Worm (Caenorhabditis elegans) whole organism, L3 larva: ENCODE measurements around the gene cysl-2.

ENCODE experiments used
- R02D3.7 ChIP-seq: fragments of 150-350 bp; optimal IDR thresholded peaks from 2 replicates; lab custom pipeline; 2014; ENCODE audit warnings: missing biosample characterization, missing genetic modification characterization
- ZK546.5 ChIP-seq: sonication (generic microtip); optimal IDR thresholded peaks from 2 replicates; lab custom pipeline; 2017; ENCODE audit warnings: missing biosample characterization, missing genetic modification characterization
- aly-2 ChIP-seq: fragments of 150-350 bp; optimal IDR thresholded peaks from 2 replicates; lab custom pipeline; 2014; ENCODE audit warnings: missing biosample characterization, missing genetic modification characterization
- ama-1 ChIP-seq: fragments of 150-350 bp; optimal IDR thresholded peaks from 2 replicates; lab custom pipeline; 2018
- ceh-28 ChIP-seq: fragments of 150-350 bp; optimal IDR thresholded peaks from 2 replicates; lab custom pipeline; 2014; ENCODE audit warnings: missing biosample characterization, missing genetic modification reagents, missing genetic modification characterization
- ceh-9 ChIP-seq: sonication (generic microtip); optimal IDR thresholded peaks from 2 replicates; lab custom pipeline; 2018; ENCODE audit warnings: missing biosample characterization, missing genetic modification characterization
- daf-12 ChIP-seq: fragments of 150-350 bp; optimal IDR thresholded peaks from 2 replicates; lab custom pipeline; 2014; ENCODE audit warnings: missing biosample characterization, missing genetic modification reagents, missing genetic modification characterization
- egl-27 ChIP-seq: sonication (generic microtip); optimal IDR thresholded peaks from 4 replicates; lab custom pipeline; 2017; ENCODE audit warnings: missing biosample characterization, missing genetic modification reagents, missing genetic modification characterization
- egl-5 ChIP-seq: fragments of 150-350 bp; optimal IDR thresholded peaks from 2 replicates; lab custom pipeline; 2017; ENCODE audit warnings: missing biosample characterization, missing genetic modification reagents, missing genetic modification characterization, inconsistent platforms
- elt-1 ChIP-seq: fragments of 150-350 bp; optimal IDR thresholded peaks from 2 replicates; lab custom pipeline; 2014; ENCODE audit warnings: missing biosample characterization, missing genetic modification characterization
- elt-2 ChIP-seq: sonication (generic microtip); optimal IDR thresholded peaks from 2 replicates; lab custom pipeline; 2016; ENCODE audit warnings: missing genetic modification reagents, mild to moderate bottlenecking, missing genetic modification characterization, missing compliant biosample characterization
- elt-3 ChIP-seq, 3 experiments: fragments of 150-350 bp in 1 of 3; sonication (generic microtip) in 2 of 3; optimal IDR thresholded peaks; 2 replicates in 2 of 3; 4 replicates in 1 of 3; lab custom pipeline; 2014 to 2017; ENCODE audit warnings: missing biosample characterization in 3 of 3, missing genetic modification characterization in 3 of 3
- eor-1 ChIP-seq, 2 experiments: fragments of 150-350 bp; optimal IDR thresholded peaks; 2 replicates each; lab custom pipeline; 2014 to 2018; ENCODE audit warnings: missing biosample characterization in 2 of 2, missing genetic modification characterization in 2 of 2
- fkh-10 ChIP-seq: sonication (generic microtip); optimal IDR thresholded peaks from 2 replicates; lab custom pipeline; 2017; ENCODE audit warnings: missing biosample characterization, missing genetic modification reagents, missing genetic modification characterization
- fkh-2 ChIP-seq: fragments of 150-350 bp; optimal IDR thresholded peaks from 2 replicates; lab custom pipeline; 2014; ENCODE audit warnings: missing biosample characterization, missing genetic modification reagents, missing genetic modification characterization
- hmg-11 ChIP-seq: sonication (generic microtip); optimal IDR thresholded peaks from 2 replicates; lab custom pipeline; 2016; ENCODE audit warnings: missing genetic modification characterization, missing compliant biosample characterization
- jun-1 ChIP-seq: fragments of 150-350 bp; optimal IDR thresholded peaks from 2 replicates; lab custom pipeline; 2014; ENCODE audit warnings: missing biosample characterization, missing genetic modification reagents, missing genetic modification characterization
- lin-39 ChIP-seq: fragments of 150-350 bp; optimal IDR thresholded peaks from 2 replicates; lab custom pipeline; 2018; ENCODE audit warnings: missing biosample characterization, missing genetic modification reagents, missing genetic modification characterization
- lsy-12 ChIP-seq: sonication (generic microtip); optimal IDR thresholded peaks from 2 replicates; lab custom pipeline; 2016; ENCODE audit warnings: mild to moderate bottlenecking, missing genetic modification characterization, missing compliant biosample characterization
- mdl-1 ChIP-seq: fragments of 150-350 bp; optimal IDR thresholded peaks from 2 replicates; lab custom pipeline; 2014; ENCODE audit warnings: missing biosample characterization, missing genetic modification characterization
- mml-1 ChIP-seq: fragments of 150-350 bp; sonication (generic microtip); optimal IDR thresholded peaks from 3 replicates; lab custom pipeline; 2014; ENCODE audit warnings: missing biosample characterization, missing genetic modification characterization
- nfya-1 ChIP-seq: sonication (generic microtip); optimal IDR thresholded peaks from 2 replicates; lab custom pipeline; 2017; ENCODE audit warnings: missing genetic modification characterization, mild to moderate bottlenecking, missing compliant biosample characterization, antibody characterized with exemption, moderate library complexity; ENCODE audit not compliant: insufficient read depth
- nhr-12 ChIP-seq: fragments of 150-350 bp; optimal IDR thresholded peaks from 2 replicates; lab custom pipeline; 2014; ENCODE audit warnings: missing biosample characterization, missing genetic modification characterization
- nhr-25 ChIP-seq: sonication (generic microtip); optimal IDR thresholded peaks from 2 replicates; lab custom pipeline; 2017; ENCODE audit warnings: missing biosample characterization, missing genetic modification characterization
- nhr-28 ChIP-seq: fragments of 150-350 bp; optimal IDR thresholded peaks from 2 replicates; lab custom pipeline; 2014; ENCODE audit warnings: missing biosample characterization, missing genetic modification characterization
- nhr-43 ChIP-seq: sonication (generic microtip); optimal IDR thresholded peaks from 2 replicates; lab custom pipeline; 2016; ENCODE audit warnings: mild to moderate bottlenecking, missing genetic modification characterization, missing compliant biosample characterization; ENCODE audit not compliant: poor library complexity, severe bottlenecking
- nhr-77 ChIP-seq: fragments of 150-350 bp; optimal IDR thresholded peaks from 2 replicates; lab custom pipeline; 2014; ENCODE audit warnings: missing biosample characterization, missing genetic modification characterization
- pqm-1 ChIP-seq: fragments of 150-350 bp; optimal IDR thresholded peaks from 2 replicates; lab custom pipeline; 2017; ENCODE audit warnings: missing biosample characterization, missing genetic modification characterization, inconsistent platforms
- skn-1 ChIP-seq: fragments of 150-350 bp; optimal IDR thresholded peaks from 2 replicates; lab custom pipeline; 2014; ENCODE audit warnings: missing biosample characterization, missing genetic modification characterization
- tbx-2 ChIP-seq: sonication (generic microtip); optimal IDR thresholded peaks from 2 replicates; lab custom pipeline; 2016; ENCODE audit warnings: mild to moderate bottlenecking, missing genetic modification characterization, missing compliant biosample characterization
- unc-62 ChIP-seq: fragments of 150-350 bp; sonication (generic microtip); optimal IDR thresholded peaks from 4 replicates; lab custom pipeline; 2014; ENCODE audit warnings: missing biosample characterization, missing genetic modification reagents, missing genetic modification characterization
- ztf-11 ChIP-seq: fragments of 150-350 bp; optimal IDR thresholded peaks from 2 replicates; lab custom pipeline; 2014; ENCODE audit warnings: missing biosample characterization, missing genetic modification characterization
- ztf-4 ChIP-seq: fragments of 150-350 bp; optimal IDR thresholded peaks from 2 replicates; lab custom pipeline; 2014; ENCODE audit warnings: missing biosample characterization, missing genetic modification characterization

The cysl-2 gene

DNA sequence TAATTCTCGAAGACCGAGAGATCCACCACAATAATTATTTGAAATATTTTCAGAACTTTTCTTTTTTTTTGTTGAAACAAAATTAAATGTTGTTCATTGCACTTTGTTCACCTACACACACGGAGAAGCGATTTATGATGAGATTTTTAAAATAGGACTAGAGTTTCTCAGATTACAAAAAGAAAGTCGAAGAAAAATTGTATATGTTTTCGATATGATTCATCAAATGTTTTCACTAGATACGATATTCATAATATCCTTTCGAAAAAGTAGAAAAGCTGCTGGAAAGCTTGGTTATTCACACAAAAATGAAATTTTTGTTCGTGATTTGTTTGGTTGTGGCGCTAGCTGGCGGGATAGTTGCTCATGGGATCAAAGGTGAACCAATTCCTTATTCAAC is 30.8 kb upstream of the cysl-2 start, which contains the start of gene F57C2.4:
Gene F57C2.4 (plus strand): TSS at position 301 of the 400 bp plus-strand sequence.
- TF ChIP-seq ZK546.5 (no peak), nhr-25 (tag; lab: Kevin White, UChicago) (no peak), elt-2 (tag; lab: Kevin White, UChicago) (no peak)

ce11 chrII:14523645-14524223 is 29.5 kb upstream of the cysl-2 start, which contains the start of gene pot-2:
Gene pot-2 (plus strand): TSS chrII:14524173.
- TF ChIP-seq eor-1 (tag; optimal IDR thresholded peaks at IDR 0.05; lab: Kevin White, UChicago) (no peak), lsy-12 (no peak)

DNA sequence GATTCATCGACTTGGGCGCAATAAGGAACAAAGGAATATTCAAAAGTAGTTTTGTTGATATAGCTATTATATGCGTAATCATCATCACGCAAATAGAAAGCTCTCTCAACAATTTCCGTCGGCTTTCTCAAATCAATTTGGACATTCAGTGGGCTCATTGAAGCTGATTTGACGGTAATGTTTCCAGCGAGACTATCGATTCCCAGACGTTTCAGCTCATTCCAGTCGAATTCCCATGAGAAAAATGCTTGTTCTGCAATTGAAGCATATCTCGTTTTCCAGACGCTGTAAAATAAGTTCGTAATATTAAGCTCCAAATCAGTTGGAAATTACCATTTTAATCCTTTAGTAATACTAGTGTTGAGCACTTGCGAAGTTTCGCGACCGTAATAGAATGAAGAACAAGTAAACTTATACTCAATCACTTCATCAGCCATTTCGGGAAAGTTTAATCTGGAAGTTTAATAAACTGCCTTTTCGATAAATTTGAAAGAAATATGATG is 28.9 kb upstream of the cysl-2 start, which contains the start of gene btb-20:
Gene btb-20 (minus strand): TSS at position 453 of the 503 bp plus-strand sequence.
- TF ChIP-seq ztf-11 (tag; lab: Kevin White, UChicago) (no peak), lin-39 (tag; lab: Kevin White, UChicago) (no peak), hmg-11 (no peak), mdl-1 (no peak), elt-3 (tag; optimal IDR thresholded peaks at IDR 0.05; lab: Kevin White, UChicago) (no peak), daf-12 (tag; lab: Kevin White, UChicago) (no peak), ama-1 (no peak), egl-5 (no peak), ceh-28 (tag; lab: Kevin White, UChicago) (no peak), egl-27 (tag; lab: Kevin White, UChicago) (no peak), R02D3.7 (tag; lab: Kevin White, UChicago) (no peak), fkh-10 (GFP tag; lab: Kevin White, UChicago) (no peak), nhr-43 (tag; lab: Kevin White, UChicago) (no peak)

- TF ChIP-seq R02D3.7 (tag; lab: Kevin White, UChicago) (no peak), nhr-28 (tag; lab: Kevin White, UChicago) (no peak), elt-1 (no peak), nhr-25 (tag; lab: Kevin White, UChicago) (no peak), daf-12 (tag; lab: Kevin White, UChicago) (no peak), ceh-28 (tag; lab: Kevin White, UChicago) (no peak), hmg-11 (no peak), lsy-12 (no peak)
Observed at ce11 chrII:14522037-14522436, 27.8 kb upstream of the cysl-2 start, which contains the start of gene btb-19. Gene btb-19 (minus strand): TSS chrII:14522137.

- TF ChIP-seq ztf-4 (no peak), R02D3.7 (tag; lab: Kevin White, UChicago) (no peak), nfya-1 (tag; lab: Kevin White, UChicago) (no peak), tbx-2 (tag; lab: Kevin White, UChicago) (no peak), skn-1 (tag; lab: Kevin White, UChicago) (no peak), nhr-12 (no peak), fkh-2 (tag; lab: Kevin White, UChicago) (no peak), aly-2 (tag; lab: Kevin White, UChicago) (no peak), mml-1 (tag; lab: Kevin White, UChicago) (no peak), jun-1 (tag; lab: Kevin White, UChicago) (no peak), nhr-77 (tag; lab: Kevin White, UChicago) (no peak), egl-27 (tag; lab: Kevin White, UChicago) (no peak), ceh-9 (tag; lab: Kevin White, UChicago) (no peak)
Observed at ce11 chrII:14515017-14515416, 20.8 kb upstream of the cysl-2 start, which contains the start of gene K10H10.9. Gene K10H10.9 (minus strand): TSS chrII:14515117.

DNA sequence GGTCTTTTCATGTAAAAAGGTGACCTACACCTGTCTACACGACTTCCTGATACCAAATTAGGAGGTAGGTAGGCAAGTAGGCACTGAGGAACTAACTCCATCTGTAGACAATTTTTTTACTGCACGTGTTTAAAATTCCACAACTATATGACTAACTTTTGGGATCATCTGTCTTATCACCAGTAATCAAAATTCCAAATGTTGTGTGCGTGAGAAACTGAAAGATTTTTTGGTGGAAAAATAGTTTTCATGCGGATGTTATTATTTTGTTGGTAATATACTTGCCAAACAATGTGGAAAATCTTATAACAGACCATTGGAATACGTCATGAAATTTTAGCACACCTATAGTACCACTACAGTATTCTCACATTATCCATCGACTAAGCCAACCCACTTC is 16.9 kb upstream of the cysl-2 start, which contains the start of gene K10H10.13:
Gene K10H10.13 (minus strand): TSS at position 101 of the 400 bp plus-strand sequence.
- TF ChIP-seq unc-62 (no peak), pqm-1 (tag; lab: Kevin White, UChicago) (no peak), ztf-4 (no peak), mdl-1 (no peak), eor-1 (tag; optimal IDR thresholded peaks at IDR 0.05; lab: Kevin White, UChicago) (no peak)
